Worm (Caenorhabditis elegans): ENCODE data around the gene unc-112.
A peak's percentile ranks its signal among the peaks of the same experiment; 100 is the strongest.

unc-112 gene

ce11 chrV:14734187-14734765, 37.8 kb upstream of the unc-112 start, which contains the start of gene unc-61:
unc-61 (minus strand) TSS chrV:14734237.
- TF ChIP-seq zip-8 (tag; optimal IDR thresholded peaks at IDR 0.05) (no peak), nhr-2 (tag; optimal IDR thresholded peaks at IDR 0.05) (no peak), mep-1 (tag; optimal IDR thresholded peaks at IDR 0.05) (peak; percentile 1), ces-1 (GFP tag; optimal IDR thresholded peaks at IDR 0.05) (peak; percentile 89), M03D4.4 (tag; optimal IDR thresholded peaks at IDR 0.05) (no peak), ceh-43 (GFP tag; optimal IDR thresholded peaks at IDR 0.05) (no peak), elt-3 (tag; optimal IDR thresholded peaks at IDR 0.05) (no peak), nhr-237 (tag; optimal IDR thresholded peaks at IDR 0.05) (no peak), sptf-1 (tag; optimal IDR thresholded peaks at IDR 0.05) (no peak), unc-39 (tag; optimal IDR thresholded peaks at IDR 0.05) (no peak)

- TF ChIP-seq nhr-2 (tag; optimal IDR thresholded peaks at IDR 0.05) (no peak), sptf-1 (tag; optimal IDR thresholded peaks at IDR 0.05) (no peak), sem-2 (GFP tag; optimal IDR thresholded peaks at IDR 0.05) (no peak), flh-1 (GFP tag; optimal IDR thresholded peaks at IDR 0.05) (no peak), mep-1 (tag; optimal IDR thresholded peaks at IDR 0.05) (no peak), ceh-83 (GFP tag; optimal IDR thresholded peaks at IDR 0.05) (no peak), tbx-8 (GFP tag; optimal IDR thresholded peaks at IDR 0.05) (no peak), unc-39 (tag; optimal IDR thresholded peaks at IDR 0.05) (no peak)
These were observed 32.9 kb upstream of the unc-112 start, which contains the start of gene oig-3 for ce11 chrV:14729343-14729742. oig-3 (plus strand) TSS chrV:14729643.

- TF ChIP-seq nhr-28 (tag; optimal IDR thresholded peaks at IDR 0.05) (no peak), bed-3 (GFP tag; optimal IDR thresholded peaks at IDR 0.05) (no peak), unc-39 (tag; optimal IDR thresholded peaks at IDR 0.05) (no peak), ceh-43 (GFP tag; optimal IDR thresholded peaks at IDR 0.05) (no peak), blmp-1 (tag; optimal IDR thresholded peaks at IDR 0.05) (no peak)
These were observed 32.3 kb upstream of the unc-112 start, which contains the start of gene Y50E8A.2 for ce11 chrV:14728754-14729153. Y50E8A.2 (minus strand) TSS chrV:14728854.

- TF ChIP-seq unc-39 (tag; optimal IDR thresholded peaks at IDR 0.05) (no peak), sem-2 (GFP tag; optimal IDR thresholded peaks at IDR 0.05) (no peak), elt-1 (tag; optimal IDR thresholded peaks at IDR 0.05; ENCODE audit: borderline replicate concordance, insufficient read depth) (no peak), flh-1 (GFP tag; optimal IDR thresholded peaks at IDR 0.05) (no peak), nhr-28 (tag; optimal IDR thresholded peaks at IDR 0.05) (no peak)
These were observed 30.1 kb upstream of the unc-112 start, which contains the start of gene Y50E8A.1 for ce11 chrV:14726596-14726995. Y50E8A.1 (plus strand) TSS chrV:14726896.

- TF ChIP-seq lsy-2 (tag; optimal IDR thresholded peaks at IDR 0.05) (no peak), ceh-39 (tag; optimal IDR thresholded peaks at IDR 0.05) (no peak), nhr-76 (tag; optimal IDR thresholded peaks at IDR 0.05) (no peak), pha-4 (tag; optimal IDR thresholded peaks at IDR 0.05) (no peak), nhr-28 (tag; optimal IDR thresholded peaks at IDR 0.05) (no peak), ces-1 (GFP tag; optimal IDR thresholded peaks at IDR 0.05) (no peak), M03D4.4 (tag; optimal IDR thresholded peaks at IDR 0.05) (no peak), nhr-237 (tag; optimal IDR thresholded peaks at IDR 0.05) (no peak), unc-62 (GFP tag; optimal IDR thresholded peaks at IDR 0.05) (no peak), bed-3 (GFP tag; optimal IDR thresholded peaks at IDR 0.05) (no peak), ceh-43 (GFP tag; optimal IDR thresholded peaks at IDR 0.05) (no peak), flh-1 (GFP tag; optimal IDR thresholded peaks at IDR 0.05) (no peak), hlh-1 (tag; optimal IDR thresholded peaks at IDR 0.05) (no peak), ztf-11 (tag; optimal IDR thresholded peaks at IDR 0.05) (no peak), elt-3 (tag; optimal IDR thresholded peaks at IDR 0.05) (no peak)
These were observed 29.0 kb upstream of the unc-112 start for ce11 chrV:14725409-14725808.

- TF ChIP-seq bed-3 (GFP tag; optimal IDR thresholded peaks at IDR 0.05) (no peak), pha-4 (tag; optimal IDR thresholded peaks at IDR 0.05) (no peak), mls-2 (tag; optimal IDR thresholded peaks at IDR 0.05) (no peak), mab-5 (tag; optimal IDR thresholded peaks at IDR 0.05) (no peak), nhr-28 (tag; optimal IDR thresholded peaks at IDR 0.05) (no peak), nhr-12 (tag; optimal IDR thresholded peaks at IDR 0.05) (no peak), ceh-83 (GFP tag; optimal IDR thresholded peaks at IDR 0.05) (no peak), drap-1 (GFP tag; optimal IDR thresholded peaks at IDR 0.05) (no peak), lin-13 (tag; optimal IDR thresholded peaks at IDR 0.05) (no peak), elt-1 (tag; optimal IDR thresholded peaks at IDR 0.05; ENCODE audit: borderline replicate concordance, insufficient read depth) (no peak)
These were observed 26.6 kb upstream of the unc-112 start, which contains the start of gene R08A2.7 for ce11 chrV:14723020-14723419. R08A2.7 (plus strand) TSS chrV:14723320.
